Fruit fly (Drosophila melanogaster): ENCODE results near the gene CG7907.

- no peak for TF ChIP-seq insv (optimal IDR thresholded peaks at IDR 0.05)
- no peak for TF ChIP-seq ttk (optimal IDR thresholded peaks at IDR 0.05)
- no peak for TF ChIP-seq psq (optimal IDR thresholded peaks at IDR 0.05)
Observed at dm6 chr3R:21368444-21368843, 35.1 kb upstream of the CG7907 start.

All from Kc167 (cell line).